Worm (Caenorhabditis elegans) whole organism, L4 larva: ENCODE measurements around the gene srgp-1.

Source experiments
- D1046.2 ChIP-seq: fragments of 200-800 bp; sonication (Bioruptor generic); IDR thresholded peaks from 2 replicates; pipeline ENCODE4 v1.3.6; 2022; ENCODE audit warnings: missing genetic modification characterization, missing compliant biosample characterization
- F37D6.2 ChIP-seq: sonication (generic microtip); optimal IDR thresholded peaks from 2 replicates; lab custom pipeline; 2016; ENCODE audit warnings: mild to moderate bottlenecking, missing genetic modification characterization, missing compliant biosample characterization
- Y105C5A.15 ChIP-seq: fragments of 200-800 bp; sonication (Bioruptor generic); IDR thresholded peaks from 2 replicates; pipeline ENCODE4 v1.3.6; 2022; ENCODE audit warnings: missing genetic modification characterization, missing compliant biosample characterization
- Y48G9A.11 ChIP-seq: fragments of 200-800 bp; sonication (Bioruptor generic); IDR thresholded peaks from 2 replicates; pipeline ENCODE4 v1.3.6; 2022; ENCODE audit warnings: missing genetic modification reagents, missing genetic modification characterization, missing compliant biosample characterization
- Y5F2A.4 ChIP-seq: fragments of 200-800 bp; sonication (Bioruptor generic); optimal IDR thresholded peaks from 2 replicates; lab custom pipeline; 2018; ENCODE audit warnings: mild to moderate bottlenecking, missing genetic modification characterization, missing compliant biosample characterization
- Y75B8A.6 ChIP-seq: fragments of 200-800 bp; sonication (Bioruptor generic); IDR thresholded peaks from 2 replicates; pipeline ENCODE4 v1.3.6; 2022; ENCODE audit warnings: missing genetic modification reagents, missing genetic modification characterization, missing compliant biosample characterization
- ZK546.5 ChIP-seq, 2 experiments: sonication (generic microtip); optimal IDR thresholded peaks; 2 replicates each; lab custom pipeline; 2017; ENCODE audit warnings: missing biosample characterization in 2 of 2, missing genetic modification characterization in 2 of 2
- aha-1 ChIP-seq: fragments of 150-350 bp; peaks from one replicate; lab custom pipeline; 2014; ENCODE audit warnings: missing biosample characterization, missing genetic modification characterization
- ceh-20 ChIP-seq: fragments of 200-800 bp; sonication (Bioruptor generic); IDR thresholded peaks from 2 replicates; pipeline ENCODE4 v1.3.6; 2022; ENCODE audit warnings: missing genetic modification reagents, missing genetic modification characterization, missing compliant biosample characterization
- ceh-28 ChIP-seq: fragments of 150-350 bp; optimal IDR thresholded peaks from 2 replicates; lab custom pipeline; 2014; ENCODE audit warnings: missing biosample characterization, missing genetic modification reagents, missing genetic modification characterization
- ceh-62 ChIP-seq: sonication (generic microtip); optimal IDR thresholded peaks from 2 replicates; lab custom pipeline; 2017; ENCODE audit warnings: missing biosample characterization, missing genetic modification characterization
- ceh-82 ChIP-seq: sonication (generic microtip); optimal IDR thresholded peaks from 2 replicates; lab custom pipeline; 2017; ENCODE audit warnings: missing biosample characterization, missing genetic modification characterization
- cey-2 ChIP-seq: sonication (generic microtip); optimal IDR thresholded peaks from 3 replicates; lab custom pipeline; 2017; ENCODE audit warnings: missing genetic modification characterization, mild to moderate bottlenecking, missing compliant biosample characterization, antibody characterized with exemption, borderline replicate concordance; ENCODE audit not compliant: insufficient read depth
- daf-16 ChIP-seq, 3 experiments: sonication (generic microtip); optimal IDR thresholded peaks; 2 replicates each; lab custom pipeline; 2016 to 2017; ENCODE audit warnings: missing genetic modification characterization in 3 of 3, missing genetic modification reagents in 3 of 3, mild to moderate bottlenecking in 2 of 3, missing compliant biosample characterization in 2 of 3, missing biosample characterization in 1 of 3, moderate library complexity in 1 of 3
- dve-1 ChIP-seq: sonication (generic microtip); optimal IDR thresholded peaks from 2 replicates; lab custom pipeline; 2017; ENCODE audit warnings: antibody characterized with exemption, mild to moderate bottlenecking, missing genetic modification characterization, missing compliant biosample characterization; ENCODE audit not compliant: insufficient read depth
- egl-43 ChIP-seq: fragments of 200-800 bp; sonication (Bioruptor generic); IDR thresholded peaks from 2 replicates; pipeline ENCODE4 v1.3.6; 2022; ENCODE audit warnings: missing genetic modification reagents, missing genetic modification characterization, missing compliant biosample characterization
- hlh-11 ChIP-seq: fragments of 200-800 bp; sonication (Bioruptor generic); optimal IDR thresholded peaks from 2 replicates; lab custom pipeline; 2018; ENCODE audit warnings: mild to moderate bottlenecking, missing genetic modification characterization, missing compliant biosample characterization
- lin-39 ChIP-seq: fragments of 150-350 bp; optimal IDR thresholded peaks from 2 replicates; lab custom pipeline; 2014; ENCODE audit warnings: missing biosample characterization, missing genetic modification reagents, missing genetic modification characterization
- lsy-2 ChIP-seq, 2 experiments: fragments of 150-350 bp in 1 of 2; sonication (generic microtip) in 1 of 2; optimal IDR thresholded peaks; 2 replicates each; lab custom pipeline; 2014 to 2017; ENCODE audit warnings: missing biosample characterization in 2 of 2, missing genetic modification characterization in 2 of 2
- madf-5 ChIP-seq, 2 experiments: fragments of 200-800 bp; sonication (Bioruptor generic); IDR thresholded peaks; 2 replicates each; pipeline ENCODE4 v1.3.6; 2022; ENCODE audit warnings: missing compliant biosample characterization in 2 of 2, missing genetic modification characterization in 2 of 2
- madf-9 ChIP-seq: fragments of 200-800 bp; sonication (Bioruptor generic); conservative IDR thresholded peaks from 2 replicates; pipeline ENCODE4 v1.3.6; 2022; ENCODE audit warnings: missing genetic modification reagents, missing genetic modification characterization, missing compliant biosample characterization
- mdl-1 ChIP-seq, 2 experiments: fragments of 150-350 bp in 1 of 2; sonication (generic microtip) in 1 of 2; optimal IDR thresholded peaks; 2 replicates each; lab custom pipeline; 2014 to 2017; ENCODE audit warnings: missing biosample characterization in 2 of 2, missing genetic modification characterization in 2 of 2
- mxl-2 ChIP-seq: fragments of 200-800 bp; sonication (Bioruptor generic); conservative IDR thresholded peaks from 2 replicates; pipeline ENCODE4 v1.3.6; 2022; ENCODE audit warnings: missing genetic modification reagents, missing genetic modification characterization, missing compliant biosample characterization
- nhr-11 ChIP-seq: fragments of 150-350 bp; optimal IDR thresholded peaks from 2 replicates; lab custom pipeline; 2014; ENCODE audit warnings: missing biosample characterization, missing genetic modification characterization
- nhr-237 ChIP-seq: sonication (generic microtip); optimal IDR thresholded peaks from 2 replicates; lab custom pipeline; 2017; ENCODE audit warnings: missing biosample characterization, missing genetic modification characterization
- nhr-6 ChIP-seq: fragments of 150-350 bp; optimal IDR thresholded peaks from 2 replicates; lab custom pipeline; 2014; ENCODE audit warnings: missing biosample characterization, missing genetic modification characterization
- nhr-77 ChIP-seq: fragments of 150-350 bp; optimal IDR thresholded peaks from 2 replicates; lab custom pipeline; 2014; ENCODE audit warnings: missing biosample characterization, missing genetic modification characterization
- pha-4 ChIP-seq, 2 experiments: fragments of 150-350 bp in 1 of 2; fragments of 200-800 bp in 1 of 2; sonication (Bioruptor generic) in 1 of 2; IDR thresholded peaks in 1 of 2; optimal IDR thresholded peaks in 1 of 2; 2 replicates each; pipeline versions ENCODE4 v1.3.6 to Lab custom; 2014 to 2022; ENCODE audit warnings: missing genetic modification characterization in 2 of 2, missing genetic modification reagents in 2 of 2, missing biosample characterization in 1 of 2, missing compliant biosample characterization in 1 of 2
- pqm-1 ChIP-seq: sonication (generic microtip); optimal IDR thresholded peaks from 2 replicates; lab custom pipeline; 2017; ENCODE audit warnings: missing biosample characterization, missing genetic modification characterization
- rbr-2 ChIP-seq: sonication (generic microtip); optimal IDR thresholded peaks from 2 replicates; lab custom pipeline; 2016; ENCODE audit warnings: missing genotype, missing genetic modification characterization, missing compliant biosample characterization
- snpc-1.2 ChIP-seq: fragments of 200-800 bp; sonication (Bioruptor generic); IDR thresholded peaks from 2 replicates; pipeline ENCODE4 v1.3.6; 2022; ENCODE audit warnings: missing genetic modification reagents, missing genetic modification characterization, missing compliant biosample characterization
- spr-1 ChIP-seq: sonication (generic microtip); optimal IDR thresholded peaks from 2 replicates; lab custom pipeline; 2016; ENCODE audit warnings: mild to moderate bottlenecking, missing genetic modification characterization, missing compliant biosample characterization
- unc-130 ChIP-seq: sonication (generic microtip); optimal IDR thresholded peaks from 2 replicates; lab custom pipeline; 2016; ENCODE audit warnings: missing genetic modification reagents, missing genetic modification characterization, missing compliant biosample characterization
- unc-62 ChIP-seq, 3 experiments: fragments of 150-350 bp in 1 of 3; sonication (generic microtip); optimal IDR thresholded peaks in 2 of 3; peaks in 1 of 3; 1 replicate in 1 of 3; 2 replicates in 2 of 3; lab custom pipeline; 2014 to 2017; ENCODE audit warnings: missing biosample characterization in 3 of 3, missing genetic modification characterization in 3 of 3, missing genetic modification reagents in 3 of 3, missing genotype in 1 of 3
- zfp-3 ChIP-seq: fragments of 200-800 bp; sonication (Bioruptor generic); conservative IDR thresholded peaks from 2 replicates; pipeline ENCODE4 v1.3.6; 2022; ENCODE audit warnings: missing genetic modification reagents, missing genetic modification characterization, missing compliant biosample characterization

The srgp-1 gene

DNA sequence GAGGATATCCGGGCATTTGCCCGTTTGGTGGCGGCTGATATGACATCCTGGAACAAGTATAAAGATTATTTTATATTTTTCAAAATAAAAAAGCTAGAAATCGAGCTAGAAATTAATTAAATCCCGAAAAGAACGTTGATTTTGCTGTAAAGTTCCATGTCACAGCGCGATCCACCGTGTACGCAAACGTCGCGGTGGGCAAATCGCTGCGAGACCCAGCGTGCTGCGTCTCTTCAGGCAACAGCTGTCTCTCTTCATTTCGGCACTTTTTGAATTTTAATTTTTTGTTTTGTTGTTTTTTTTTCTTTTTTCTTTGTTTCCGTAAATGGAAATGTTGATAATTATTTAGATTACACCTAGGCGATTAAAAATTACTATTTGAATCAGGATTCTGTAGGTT, 4.2 kb upstream of the srgp-1 start, which contains the start of gene sec-24.1 (continued):
- TF ChIP-seq Y5F2A.4 (GFP tag; lab: Kevin White, UChicago) (no peak), aha-1 (tag; lab: Kevin White, UChicago) (peak; percentile 67), ceh-82 (no peak), dve-1 (tag; lab: Kevin White, UChicago) (peak; percentile 95), lsy-2 (tag; optimal IDR thresholded peaks at IDR 0.05; lab: Kevin White, UChicago) (peak; percentile 99 to 100), madf-9 (GFP tag; lab: Robert Waterston, UW) (peak; percentile 55; the same call in 1 of the 2 replicates), ceh-62 (tag; lab: Kevin White, UChicago) (no peak), pha-4 (GFP tag; IDR thresholded peaks at IDR 0.05; lab: Robert Waterston, UW) (peak; percentile 84), pha-4 (tag; optimal IDR thresholded peaks at IDR 0.05; lab: Kevin White, UChicago) (no peak), ceh-28 (tag; lab: Kevin White, UChicago) (no peak), madf-5 (GFP tag; IDR thresholded peaks at IDR 0.05; lab: Robert Waterston, UW) (no peak), cey-2 (tag; lab: Kevin White, UChicago) (no peak), Y105C5A.15 (GFP tag; lab: Robert Waterston, UW) (no peak), F37D6.2 (tag; lab: Kevin White, UChicago) (peak; percentile 35), unc-130 (GFP tag; lab: Kevin White, UChicago) (peak; percentile 28), snpc-1.2 (GFP tag; lab: Robert Waterston, UW) (0 out of 2 replicates have a peak, but pooled peaks have one; percentile 16), ceh-20 (peak; percentile 77), ZK546.5 (tag; optimal IDR thresholded peaks at IDR 0.05; lab: Kevin White, UChicago) (peak in 1 of 2 experiments; percentile 18), pqm-1 (tag; lab: Kevin White, UChicago) (no peak), lin-39 (tag; lab: Kevin White, UChicago) (no peak), nhr-77 (tag; lab: Kevin White, UChicago) (peak; percentile 83), nhr-11 (tag; lab: Kevin White, UChicago) (peak; percentile 46), mdl-1 (tag; optimal IDR thresholded peaks at IDR 0.05; lab: Kevin White, UChicago) (peak; percentile 25 to 40), egl-43 (GFP tag; lab: Robert Waterston, UW) (no peak), nhr-6 (tag; lab: Kevin White, UChicago) (peak; percentile 90), hlh-11 (tag; lab: Kevin White, UChicago) (peak; percentile 96), nhr-237 (no peak), Y48G9A.11 (GFP tag; lab: Robert Waterston, UW) (no peak), spr-1 (tag; lab: Kevin White, UChicago) (peak; percentile 71), zfp-3 (GFP tag; lab: Robert Waterston, UW) (0 out of 2 replicates have a peak, but pooled peaks have one; percentile 55), Y75B8A.6 (no peak), rbr-2 (peak; percentile 82)

DNA sequence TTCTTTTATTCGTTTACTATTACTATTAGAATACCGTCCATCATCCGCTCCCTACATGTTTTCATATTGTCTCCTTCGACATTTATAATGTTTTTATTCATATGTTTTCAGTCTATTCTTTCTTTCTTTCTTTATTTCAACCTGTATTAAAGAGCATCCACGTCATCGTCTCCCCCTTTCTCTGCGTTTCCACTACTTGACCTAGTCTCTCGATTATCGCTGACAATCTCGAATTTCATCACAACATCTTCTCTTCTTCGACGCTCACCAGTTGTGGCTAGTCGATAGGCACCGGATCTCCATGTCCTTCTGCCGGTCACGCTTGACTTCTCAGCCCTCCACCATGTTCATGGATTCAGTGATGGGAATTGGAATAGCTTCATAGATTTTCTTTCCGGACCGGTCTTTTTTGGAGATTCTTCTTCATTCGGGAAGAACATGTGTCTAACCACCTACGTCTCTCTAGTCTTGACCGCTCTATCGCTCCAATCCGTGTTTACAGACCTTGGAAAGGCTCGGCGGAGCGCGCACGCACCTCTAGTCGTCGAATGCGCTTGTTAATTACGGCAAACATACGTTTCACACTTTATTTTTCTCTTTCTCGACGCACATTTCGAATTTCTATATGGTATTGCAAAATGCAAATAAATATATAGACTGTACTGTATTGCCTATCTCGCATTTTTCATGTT, 1.9 kb upstream of the srgp-1 start:
- TF ChIP-seq unc-62 (GFP tag; optimal IDR thresholded peaks at IDR 0.05 in 1 of 2; lab: Kevin White, UChicago), result peak in 1 of 2 experiments; percentile 96
- TF ChIP-seq unc-62 (tag; optimal IDR thresholded peaks at IDR 0.05; lab: Kevin White, UChicago), result no peak
- TF ChIP-seq D1046.2 (GFP tag; lab: Robert Waterston, UW), result no peak
- peak; percentile 22 for TF ChIP-seq aha-1 (tag; lab: Kevin White, UChicago)
- TF ChIP-seq ZK546.5 (tag; optimal IDR thresholded peaks at IDR 0.05; lab: Kevin White, UChicago), result no peak
- TF ChIP-seq mxl-2 (GFP tag; lab: Robert Waterston, UW), result no peak
- TF ChIP-seq ceh-62 (tag; lab: Kevin White, UChicago), result no peak
- no peak for TF ChIP-seq daf-16 (GFP tag; optimal IDR thresholded peaks at IDR 0.05; lab: Kevin White, UChicago)
- TF ChIP-seq daf-16 (tag; optimal IDR thresholded peaks at IDR 0.05; lab: Kevin White, UChicago), result peak; percentile 8
- TF ChIP-seq nhr-11 (tag; lab: Kevin White, UChicago), result no peak
